Fruit fly (Drosophila melanogaster): ENCODE results near the gene Ack.

Ack gene

DNA sequence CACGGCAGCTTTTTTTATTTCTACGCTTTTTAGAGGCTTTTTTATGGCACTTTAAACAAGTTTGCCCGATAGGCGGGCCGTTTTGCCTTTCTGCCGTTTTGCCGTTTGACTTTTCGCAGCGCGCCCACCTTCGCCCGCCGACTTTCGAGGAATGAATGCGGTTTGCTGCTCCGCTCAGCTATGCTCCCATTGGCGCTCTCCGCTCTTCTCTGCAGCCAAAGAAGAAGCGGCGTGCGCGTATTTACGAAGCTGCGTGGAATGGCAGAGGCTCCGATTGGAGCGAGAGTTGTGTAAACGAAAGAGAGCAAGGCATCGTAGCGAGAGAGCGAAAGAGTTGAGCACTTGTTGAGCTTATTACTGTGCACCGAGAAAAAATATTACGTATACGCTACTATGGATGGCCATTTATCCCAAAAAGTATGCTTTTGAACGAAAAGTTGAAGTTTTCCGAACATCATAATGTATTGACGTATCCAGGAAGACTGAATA, 36.4 kb upstream of the Ack start, which contains the start of gene wit (continued):
- TF ChIP-seq CG11696 (GFP tag; IDR thresholded peaks at IDR 0.05) (no peak), CG8944 (GFP tag; optimal IDR thresholded peaks at IDR 0.05) (no peak), bcd (GFP tag; optimal IDR thresholded peaks at IDR 0.05) (no peak), CG5953 (GFP tag; IDR thresholded peaks at IDR 0.05) (no peak), CG10959 (GFP tag; IDR thresholded peaks at IDR 0.05) (no peak), Stat92E (GFP tag; optimal IDR thresholded peaks at IDR 0.05) (no peak), scrt (GFP tag; optimal IDR thresholded peaks at IDR 0.05) (peak; percentile 98), luna (GFP tag; optimal IDR thresholded peaks at IDR 0.05) (no peak), Rx (GFP tag; IDR thresholded peaks at IDR 0.05) (no peak), ato (GFP tag; IDR thresholded peaks at IDR 0.05; ENCODE audit: partially characterized antibody) (no peak), Xrp1 (GFP tag; IDR thresholded peaks at IDR 0.05) (no peak), Antp (GFP tag; optimal IDR thresholded peaks at IDR 0.05) (no peak), gfzf (GFP tag; optimal IDR thresholded peaks at IDR 0.05) (peak; percentile 32), CG10366 (GFP tag; IDR thresholded peaks at IDR 0.05) (no peak), Med (GFP tag) (peak; percentile 87), hkb (optimal IDR thresholded peaks at IDR 0.05) (no peak), hkb (GFP tag; IDR thresholded peaks at IDR 0.05) (peak; percentile 49; the same call in 1 of the 2 replicates)

DNA sequence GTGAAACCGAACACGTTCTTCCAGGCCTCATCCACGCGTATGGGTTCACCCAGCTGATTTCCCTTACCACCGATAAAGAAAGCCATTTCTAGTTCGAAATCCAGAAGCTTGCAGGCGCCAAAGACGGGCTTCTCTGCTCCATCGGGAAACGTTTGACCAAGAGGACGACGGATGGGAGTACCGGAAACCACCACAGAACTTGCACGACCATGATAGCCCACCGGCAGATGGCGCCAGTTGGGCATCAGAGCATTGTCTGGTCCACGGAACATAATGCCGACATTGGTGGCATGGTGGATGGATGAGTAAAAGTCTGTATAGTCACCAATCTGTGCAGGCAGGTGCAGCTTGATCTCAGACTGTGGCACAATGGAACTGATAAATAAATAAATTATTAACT, 35.3 kb upstream of the Ack start:
- no peak for TF ChIP-seq H2.0 (GFP tag; IDR thresholded peaks at IDR 0.05)
- no peak for TF ChIP-seq CG14860 (GFP tag; IDR thresholded peaks at IDR 0.05; ENCODE audit: partially characterized antibody)
- TF ChIP-seq Opbp (GFP tag; IDR thresholded peaks at IDR 0.05; ENCODE audit: partially characterized antibody): no peak
- no peak for TF ChIP-seq YL-1 (GFP tag; optimal IDR thresholded peaks at IDR 0.05)
- TF ChIP-seq ems (GFP tag; optimal IDR thresholded peaks at IDR 0.05): no peak
- TF ChIP-seq sim (GFP tag; IDR thresholded peaks at IDR 0.05): no peak
- no peak for TF ChIP-seq CG17568 (GFP tag; optimal IDR thresholded peaks at IDR 0.05)
- TF ChIP-seq chn (GFP tag; optimal IDR thresholded peaks at IDR 0.05): no peak
- TF ChIP-seq Jarid2 (GFP tag; optimal IDR thresholded peaks at IDR 0.05): no peak
- TF ChIP-seq Hmx (GFP tag; optimal IDR thresholded peaks at IDR 0.05): no peak
- TF ChIP-seq CG6765 (GFP tag; optimal IDR thresholded peaks at IDR 0.05): no peak
- TF ChIP-seq wek (GFP tag; optimal IDR thresholded peaks at IDR 0.05): no peak
- no peak for TF ChIP-seq ro (GFP tag; IDR thresholded peaks at IDR 0.05)
- TF ChIP-seq grn (GFP tag; optimal IDR thresholded peaks at IDR 0.05): no peak
- TF ChIP-seq CG5953 (GFP tag; IDR thresholded peaks at IDR 0.05): no peak
- TF ChIP-seq Dip2 (GFP tag; IDR thresholded peaks at IDR 0.05): peak; percentile 84
- no peak for TF ChIP-seq B-H2 (GFP tag; optimal IDR thresholded peaks at IDR 0.05)
- no peak for TF ChIP-seq fd96Cb (tag; optimal IDR thresholded peaks at IDR 0.05)
- peak; percentile 89 for TF ChIP-seq CTCF (GFP tag; optimal IDR thresholded peaks at IDR 0.05)
- no peak for TF ChIP-seq CG8359 (GFP tag; optimal IDR thresholded peaks at IDR 0.05; ENCODE audit: borderline replicate concordance)
- TF ChIP-seq pan (optimal IDR thresholded peaks at IDR 0.05): no peak
- TF ChIP-seq pan (GFP tag; optimal IDR thresholded peaks at IDR 0.05 in 1 of 2, IDR thresholded peaks at IDR 0.05 in 1 of 2): no peak
- TF ChIP-seq slbo (GFP tag; IDR thresholded peaks at IDR 0.05): no peak
- TF ChIP-seq chinmo (GFP tag; IDR thresholded peaks at IDR 0.05; ENCODE audit: partially characterized antibody): 0 out of 4 replicates have a peak, but pooled peaks have one; percentile 14
- no peak for TF ChIP-seq tup (GFP tag; optimal IDR thresholded peaks at IDR 0.05)
- TF ChIP-seq luna (GFP tag; optimal IDR thresholded peaks at IDR 0.05): no peak
- 0 out of 3 replicates have a peak, but pooled peaks have one; percentile 17 for TF ChIP-seq H15 (GFP tag; IDR thresholded peaks at IDR 0.05)
- TF ChIP-seq Med (GFP tag): peak; percentile 72
- no peak for TF ChIP-seq btn (GFP tag; optimal IDR thresholded peaks at IDR 0.05)
- peak; percentile 30 for TF ChIP-seq CG13894 (tag; optimal IDR thresholded peaks at IDR 0.05)
- TF ChIP-seq CG12155 (GFP tag; optimal IDR thresholded peaks at IDR 0.05): no peak
- no peak for TF ChIP-seq CG6654 (GFP tag; optimal IDR thresholded peaks at IDR 0.05)
- no peak for TF ChIP-seq br (optimal IDR thresholded peaks at IDR 0.05)
- no peak for TF ChIP-seq CG18599 (GFP tag; optimal IDR thresholded peaks at IDR 0.05)
- TF ChIP-seq vnd (GFP tag; IDR thresholded peaks at IDR 0.05; ENCODE audit: partially characterized antibody): no peak
- no peak for TF ChIP-seq Aef1 (GFP tag; IDR thresholded peaks at IDR 0.05)
- TF ChIP-seq CG31365 (tag; optimal IDR thresholded peaks at IDR 0.05): no peak

Data from whole organism, embryonic.